Worm (Caenorhabditis elegans) whole organism, midembryonic: Measurements from ENCODE around the gene rpi-2.

Source experiments
- T22C8.4 ChIP-seq: fragments of 200-800 bp; sonication (Bioruptor generic); IDR thresholded peaks from 2 replicates; pipeline ENCODE4 v1.3.6; 2022; ENCODE audit warnings: missing genetic modification characterization, missing compliant biosample characterization
- cog-1 ChIP-seq: sonication (generic microtip); optimal IDR thresholded peaks from 2 replicates; lab custom pipeline; 2016; ENCODE audit warnings: missing genetic modification characterization, missing compliant biosample characterization
- flt-1 ChIP-seq: fragments of 200-800 bp; sonication (Bioruptor generic); IDR thresholded peaks from 2 replicates; pipeline ENCODE4 v1.3.6; 2022; ENCODE audit warnings: missing genetic modification characterization, missing compliant biosample characterization
- ztf-23 ChIP-seq: fragments of 200-800 bp; sonication (Bioruptor generic); IDR thresholded peaks from 2 replicates; pipeline ENCODE4 v1.3.6; 2022; ENCODE audit warnings: missing genetic modification reagents, missing genetic modification characterization, missing compliant biosample characterization

DNA sequence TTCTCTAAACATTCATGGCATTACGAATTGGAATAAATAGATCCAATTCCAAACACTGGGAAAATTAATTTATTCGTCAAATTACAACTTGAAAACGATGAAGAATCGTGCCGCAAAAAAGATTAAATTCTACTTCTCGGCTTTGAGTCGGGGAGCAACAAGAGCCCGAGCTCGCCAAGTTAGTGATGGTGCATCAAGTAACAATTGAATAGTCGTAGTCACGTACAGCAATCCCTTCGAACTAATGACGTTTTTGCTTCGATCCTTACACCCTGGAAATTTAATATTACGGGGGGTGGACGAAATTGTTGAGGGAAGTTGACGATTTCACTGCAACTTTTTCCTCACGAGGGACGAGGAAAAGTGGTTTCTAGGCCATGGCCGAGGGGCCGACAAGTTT is 19.4 kb upstream of the rpi-2 start:
- TF ChIP-seq T22C8.4 (GFP tag; lab: Robert Waterston, UW): no peak
- TF ChIP-seq cog-1 (tag; lab: Kevin White, UChicago): no peak
- TF ChIP-seq flt-1: no peak
- TF ChIP-seq ztf-23 (GFP tag; lab: Robert Waterston, UW): no peak
